Worm (Caenorhabditis elegans): ENCODE data around the gene sym-4.

ce11 chrX:14175740-14176139 lies 6.3 kb upstream of the sym-4 start, which contains the start of gene C37E2.2:
- no peak for TF ChIP-seq zfp-3 (GFP tag; conservative IDR thresholded peaks at IDR 0.05)
- TF ChIP-seq egl-27 (tag; optimal IDR thresholded peaks at IDR 0.05): no peak
- TF ChIP-seq lsy-2 (tag; optimal IDR thresholded peaks at IDR 0.05): no peak
- no peak for TF ChIP-seq nhr-48 (tag; optimal IDR thresholded peaks at IDR 0.05)

Measured in whole organism, L4 larva.